Fruit fly (Drosophila melanogaster) whole organism: ENCODE data around the gene CG15571.

Source experiments
- CG8478 ChIP-seq: fragments of >200 bp; optimal IDR thresholded peaks from 2 replicates; lab custom pipeline; 2018; ENCODE audit warnings: inconsistent platforms
- Dll ChIP-seq: fragments of >200 bp; optimal IDR thresholded peaks from 2 replicates; lab custom pipeline; 2017
- EcR ChIP-seq, 2 experiments: fragments of >200 bp; optimal IDR thresholded peaks; 2 replicates each; lab custom pipeline; 2017; ENCODE audit warnings: missing biosample characterization in 2 of 2, missing genetic modification characterization in 2 of 2, missing genetic modification reagents in 2 of 2
- pan ChIP-seq: fragments of >200 bp; optimal IDR thresholded peaks from 2 replicates; lab custom pipeline; 2017
- psq ChIP-seq: fragments of >200 bp; optimal IDR thresholded peaks from 2 replicates; lab custom pipeline; 2017
- usp ChIP-seq: fragments of >200 bp; optimal IDR thresholded peaks from 2 replicates; lab custom pipeline; 2017; ENCODE audit warnings: missing biosample characterization, missing genetic modification characterization, mixed read lengths

Gene CG15571

dm6 chrX:4214371-4214770, 2.8 kb downstream of the CG15571 start:
- no peak for TF ChIP-seq usp (GFP tag; lab: Kevin White, UChicago)
- TF ChIP-seq EcR (GFP tag; optimal IDR thresholded peaks at IDR 0.05; lab: Kevin White, UChicago), result no peak
- no peak for TF ChIP-seq pan (lab: Kevin White, UChicago)
- no peak for TF ChIP-seq CG8478 (lab: Kevin White, UChicago)
- no peak for TF ChIP-seq psq (lab: Kevin White, UChicago)
- TF ChIP-seq Dll, result no peak

dm6 chrX:4212725-4213124, 4.5 kb downstream of the CG15571 start, which contains the start of gene CG43288:
Gene CG43288 (plus strand): TSS chrX:4213025.
- TF ChIP-seq pan (lab: Kevin White, UChicago) (no peak), usp (GFP tag; lab: Kevin White, UChicago) (no peak), CG8478 (lab: Kevin White, UChicago) (no peak), psq (lab: Kevin White, UChicago) (no peak), Dll (no peak)

- TF ChIP-seq Dll (no peak), EcR (GFP tag; optimal IDR thresholded peaks at IDR 0.05; lab: Kevin White, UChicago) (no peak), CG8478 (lab: Kevin White, UChicago) (no peak), psq (lab: Kevin White, UChicago) (no peak), usp (GFP tag; lab: Kevin White, UChicago) (no peak), pan (lab: Kevin White, UChicago) (no peak)
Measured at dm6 chrX:4206764-4207163, 10.4 kb downstream of the CG15571 start.

- TF ChIP-seq EcR (GFP tag; optimal IDR thresholded peaks at IDR 0.05; lab: Kevin White, UChicago) (no peak), usp (GFP tag; lab: Kevin White, UChicago) (no peak), CG8478 (lab: Kevin White, UChicago) (no peak), psq (lab: Kevin White, UChicago) (no peak)
Measured at dm6 chrX:4205346-4206178, 11.6 kb downstream of the CG15571 start, which contains the start of gene Fas2. Gene Fas2 (minus strand): TSS chrX:4206093.

dm6 chrX:4203713-4204447, 13.3 kb downstream of the CG15571 start:
- TF ChIP-seq Dll (no peak), psq (lab: Kevin White, UChicago) (no peak), usp (GFP tag; lab: Kevin White, UChicago) (no peak), pan (lab: Kevin White, UChicago) (no peak), CG8478 (lab: Kevin White, UChicago) (no peak), EcR (GFP tag; optimal IDR thresholded peaks at IDR 0.05; lab: Kevin White, UChicago) (no peak)

dm6 chrX:4202235-4202794, 14.9 kb downstream of the CG15571 start:
- TF ChIP-seq pan (lab: Kevin White, UChicago), result no peak
- no peak for TF ChIP-seq Dll
- TF ChIP-seq CG8478 (lab: Kevin White, UChicago), result no peak
- TF ChIP-seq psq (lab: Kevin White, UChicago), result no peak
- no peak for TF ChIP-seq EcR (GFP tag; optimal IDR thresholded peaks at IDR 0.05; lab: Kevin White, UChicago)

- TF ChIP-seq CG8478 (lab: Kevin White, UChicago), result no peak
- TF ChIP-seq EcR (GFP tag; optimal IDR thresholded peaks at IDR 0.05; lab: Kevin White, UChicago), result no peak
- no peak for TF ChIP-seq usp (GFP tag; lab: Kevin White, UChicago)
- TF ChIP-seq Dll, result no peak
- TF ChIP-seq pan (lab: Kevin White, UChicago), result no peak
- no peak for TF ChIP-seq psq (lab: Kevin White, UChicago)
Measured at dm6 chrX:4200612-4201011, 16.6 kb downstream of the CG15571 start.

- TF ChIP-seq Dll (no peak), usp (GFP tag; lab: Kevin White, UChicago) (no peak), CG8478 (lab: Kevin White, UChicago) (no peak), psq (lab: Kevin White, UChicago) (no peak), EcR (GFP tag; optimal IDR thresholded peaks at IDR 0.05; lab: Kevin White, UChicago) (no peak), pan (lab: Kevin White, UChicago) (no peak)
Measured at dm6 chrX:4198769-4199168, 18.4 kb downstream of the CG15571 start.

- no peak for TF ChIP-seq CG8478 (lab: Kevin White, UChicago)
- no peak for TF ChIP-seq EcR (GFP tag; optimal IDR thresholded peaks at IDR 0.05; lab: Kevin White, UChicago)
- no peak for TF ChIP-seq psq (lab: Kevin White, UChicago)
- no peak for TF ChIP-seq usp (GFP tag; lab: Kevin White, UChicago)
- TF ChIP-seq pan (lab: Kevin White, UChicago), result no peak
- no peak for TF ChIP-seq Dll
Measured at dm6 chrX:4197463-4197862, 19.7 kb downstream of the CG15571 start.

- TF ChIP-seq pan (lab: Kevin White, UChicago) (no peak), EcR (GFP tag; optimal IDR thresholded peaks at IDR 0.05; lab: Kevin White, UChicago) (no peak), usp (GFP tag; lab: Kevin White, UChicago) (no peak)
Measured at dm6 chrX:4186737-4187136, 30.5 kb downstream of the CG15571 start.

dm6 chrX:4185393-4185792, 31.8 kb downstream of the CG15571 start:
- no peak for TF ChIP-seq psq (lab: Kevin White, UChicago)
- no peak for TF ChIP-seq CG8478 (lab: Kevin White, UChicago)
- no peak for TF ChIP-seq Dll
- TF ChIP-seq pan (lab: Kevin White, UChicago), result no peak
- TF ChIP-seq EcR (GFP tag; optimal IDR thresholded peaks at IDR 0.05; lab: Kevin White, UChicago), result no peak
- no peak for TF ChIP-seq usp (GFP tag; lab: Kevin White, UChicago)
